Fruit fly (Drosophila melanogaster) Kc167 (cell line): ENCODE results near the gene rau.

ENCODE experiments used
- Myc ChIP-seq: fragments of >200 bp; optimal IDR thresholded peaks from 2 replicates; lab custom pipeline; 2017; ENCODE audit warnings: missing external identifiers
- Sin3A ChIP-seq: fragments of >200 bp; optimal IDR thresholded peaks from 2 replicates; lab custom pipeline; 2018; ENCODE audit warnings: missing external identifiers
- h ChIP-seq: fragments of >200 bp; optimal IDR thresholded peaks from 3 replicates; lab custom pipeline; 2018; ENCODE audit warnings: missing external identifiers
- insv ChIP-seq: fragments of >200 bp; optimal IDR thresholded peaks from 3 replicates; lab custom pipeline; 2018; ENCODE audit warnings: missing external identifiers
- psq ChIP-seq: fragments of >200 bp; optimal IDR thresholded peaks from 2 replicates; lab custom pipeline; 2017; ENCODE audit warnings: missing external identifiers
- ttk ChIP-seq: sonication (Bioruptor generic); optimal IDR thresholded peaks from 2 replicates; lab custom pipeline; 2017; ENCODE audit warnings: missing external identifiers

DNA sequence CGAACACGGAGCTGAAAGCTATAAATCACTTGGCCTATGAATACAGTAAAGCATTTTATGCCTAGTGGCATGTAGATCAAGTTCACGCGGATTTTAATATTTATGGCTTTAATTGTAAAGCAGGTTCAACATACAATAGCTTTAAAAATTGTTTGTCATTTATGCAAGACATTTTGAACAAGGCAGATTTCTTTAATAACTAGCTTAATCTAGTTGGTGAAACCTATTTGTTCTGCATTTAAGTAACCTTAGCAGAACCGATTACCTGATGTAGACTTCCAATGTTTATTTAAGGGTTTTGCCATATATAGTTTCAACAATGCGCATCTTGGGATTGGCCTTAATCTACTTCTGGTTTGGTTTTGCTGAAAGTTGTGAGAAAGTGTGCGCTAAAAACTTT lies 68.0 kb downstream of the rau start, which contains the start of gene CG43307:
- TF ChIP-seq h (no peak), Sin3A (no peak), psq (no peak), Myc (lab: Kevin White, UChicago) (no peak), ttk (lab: Kevin White, UChicago) (no peak), insv (lab: Kevin White, UChicago) (no peak)
